Worm (Caenorhabditis elegans): ENCODE data around the gene F12E12.1.

ce11 chrII:3775719-3776118 is 34.0 kb downstream of the F12E12.1 start, which contains the start of gene T24E12.3:
- TF ChIP-seq nhr-237 (tag; optimal IDR thresholded peaks at IDR 0.05) (no peak), snpc-4 (tag; optimal IDR thresholded peaks at IDR 0.05) (no peak)

Measured in whole organism, L4 larva.